Worm (Caenorhabditis elegans): ENCODE measurements around the gene R11H6.5.

- TF ChIP-seq fos-1 (tag; optimal IDR thresholded peaks at IDR 0.05) (no peak), mdl-1 (tag; optimal IDR thresholded peaks at IDR 0.05) (no peak), pha-4 (tag; optimal IDR thresholded peaks at IDR 0.05) (no peak), jun-1 (tag; optimal IDR thresholded peaks at IDR 0.05) (no peak), ama-1 (optimal IDR thresholded peaks at IDR 0.05) (no peak), nhr-23 (tag; optimal IDR thresholded peaks at IDR 0.05) (no peak), mml-1 (tag; optimal IDR thresholded peaks at IDR 0.05) (no peak), unc-39 (tag; optimal IDR thresholded peaks at IDR 0.05) (no peak), fkh-2 (tag; optimal IDR thresholded peaks at IDR 0.05) (no peak), nhr-25 (tag; optimal IDR thresholded peaks at IDR 0.05) (no peak), nhr-11 (tag; optimal IDR thresholded peaks at IDR 0.05) (no peak), elt-1 (tag; optimal IDR thresholded peaks at IDR 0.05) (no peak), nhr-12 (tag; optimal IDR thresholded peaks at IDR 0.05) (no peak), ZK546.5 (tag; optimal IDR thresholded peaks at IDR 0.05) (no peak)
Observed at ce11 chrV:14610781-14611180, 1.2 kb downstream of the R11H6.5 start.
